Worm (Caenorhabditis elegans): ENCODE results near the gene ipla-2.

The ipla-2 gene

DNA sequence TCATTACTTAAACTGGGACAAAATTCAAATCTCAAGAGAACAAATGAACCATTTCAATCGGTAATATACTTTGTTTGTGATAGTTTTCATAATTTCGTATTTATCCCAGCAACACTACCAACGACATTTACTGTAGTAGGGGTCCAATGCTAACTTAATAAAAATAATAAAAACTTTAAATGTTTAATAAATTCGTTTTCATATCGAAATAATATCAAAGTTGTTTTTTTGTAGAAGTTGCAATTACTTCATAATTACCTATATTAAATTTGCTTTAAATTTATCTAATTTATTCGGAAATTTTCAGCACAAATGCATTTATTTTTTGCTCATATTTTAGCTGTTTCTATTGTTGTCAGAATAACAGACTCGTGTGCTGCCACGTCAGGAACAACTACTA is 28.5 kb upstream of the ipla-2 start, which contains the start of gene R07B1.6 (continued):
- no peak for TF ChIP-seq snpc-4 (GFP tag; optimal IDR thresholded peaks at IDR 0.05)
- TF ChIP-seq snpc-4 (tag; optimal IDR thresholded peaks at IDR 0.05) = no peak
- TF ChIP-seq bed-2 (GFP tag; IDR thresholded peaks at IDR 0.05) = no peak
- no peak for TF ChIP-seq hrde-1 (tag; optimal IDR thresholded peaks at IDR 0.05; ENCODE audit: borderline replicate concordance)
- TF ChIP-seq mxl-1 (tag; optimal IDR thresholded peaks at IDR 0.05) = no peak
- TF ChIP-seq let-607 (tag; optimal IDR thresholded peaks at IDR 0.05) = no peak
- no peak for TF ChIP-seq F10E7.11 (tag; optimal IDR thresholded peaks at IDR 0.05)
- TF ChIP-seq ztf-26 (tag; optimal IDR thresholded peaks at IDR 0.05) = no peak
- no peak for TF ChIP-seq madf-6 (GFP tag; IDR thresholded peaks at IDR 0.05)

DNA sequence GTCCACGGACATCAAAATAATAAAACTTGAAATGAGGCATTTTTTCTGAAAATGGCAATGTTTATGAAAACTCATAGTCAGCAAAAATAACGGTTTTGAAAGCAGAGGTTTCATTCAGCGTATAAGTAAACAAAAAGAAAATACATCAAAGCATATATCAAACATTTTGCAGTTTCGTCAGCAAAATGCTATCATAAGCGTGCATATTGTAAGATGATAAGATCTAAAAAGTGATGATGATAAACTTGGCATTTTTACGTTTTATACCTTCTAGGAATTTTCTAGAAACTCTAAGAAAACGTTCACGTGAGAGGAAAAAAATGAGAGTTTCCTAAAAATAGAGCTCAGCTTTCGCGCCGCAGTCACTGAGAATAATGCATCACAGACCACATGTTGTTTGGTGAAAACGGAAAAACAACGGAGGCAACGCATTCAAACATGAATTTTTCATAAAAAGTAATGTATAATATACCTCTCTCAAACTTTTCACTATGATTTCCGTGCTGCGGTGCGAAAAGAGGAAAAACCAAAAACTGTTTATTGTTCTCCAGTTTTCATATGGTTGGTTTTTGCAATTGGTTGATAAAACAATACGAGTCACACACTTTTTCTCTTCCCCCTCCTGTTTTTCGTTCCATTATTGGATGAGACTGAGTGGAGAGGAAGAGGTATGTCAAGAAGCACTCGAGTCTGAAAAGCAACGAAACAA is 25.2 kb upstream of the ipla-2 start, which contains the start of the genes gst-36 and R07B1.5:
Gene gst-36, minus strand, starts transcription at position 45 of the 709 bp plus-strand sequence.
Gene R07B1.5, plus strand, starts transcription at position 665 of the 709 bp plus-strand sequence.
- TF ChIP-seq nhr-80 (tag; optimal IDR thresholded peaks at IDR 0.05) (peak; percentile 68), madf-6 (GFP tag; IDR thresholded peaks at IDR 0.05) (no peak)

ce11 chrX:9858069-9858468 is 20.2 kb upstream of the ipla-2 start, which contains the start of gene scav-5:
scav-5 (plus strand) TSS chrX:9858365.
- TF ChIP-seq bed-2 (GFP tag; IDR thresholded peaks at IDR 0.05) (no peak), akir-1 (GFP tag; optimal IDR thresholded peaks at IDR 0.05) (no peak), aptf-2 (GFP tag; conservative IDR thresholded peaks at IDR 0.05) (no peak), ets-4 (GFP tag; optimal IDR thresholded peaks at IDR 0.05) (peak; percentile 3), nhr-80 (tag; optimal IDR thresholded peaks at IDR 0.05) (peak; percentile 84)

DNA sequence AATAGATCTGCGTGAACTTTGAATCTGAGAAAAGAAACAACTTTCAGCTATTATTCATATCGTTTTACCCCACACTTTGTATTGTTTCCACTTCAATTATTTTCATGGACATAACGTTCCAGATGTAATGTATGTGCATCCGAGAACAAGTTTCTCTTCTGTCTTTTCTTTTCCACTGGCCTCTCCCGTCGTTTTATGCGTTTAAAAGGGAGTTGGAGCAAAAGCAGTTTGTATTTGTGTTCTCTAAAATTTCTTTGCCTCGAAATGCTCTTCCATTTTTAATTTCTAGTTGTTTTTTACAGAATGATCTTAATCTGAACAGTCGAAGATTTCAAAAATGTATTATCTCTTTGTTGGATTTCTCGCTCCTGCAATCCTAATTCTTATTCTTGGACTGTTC is 18.8 kb upstream of the ipla-2 start, which contains the start of gene R07B1.11:
Gene R07B1.11, plus strand, starts transcription at position 301 of the 400 bp plus-strand sequence.
- no peak for TF ChIP-seq ceh-27 (GFP tag; optimal IDR thresholded peaks at IDR 0.05)
- TF ChIP-seq bed-2 (GFP tag; IDR thresholded peaks at IDR 0.05) = no peak
- TF ChIP-seq let-607 (tag; optimal IDR thresholded peaks at IDR 0.05) = no peak
- no peak for TF ChIP-seq ztf-25 (GFP tag; IDR thresholded peaks at IDR 0.05)
- no peak for TF ChIP-seq egl-44 (GFP tag; IDR thresholded peaks at IDR 0.05)
- TF ChIP-seq F39B2.1 (GFP tag; IDR thresholded peaks at IDR 0.05) = no peak
- no peak for TF ChIP-seq F55B11.4 (tag; optimal IDR thresholded peaks at IDR 0.05; ENCODE audit: borderline replicate concordance, insufficient read depth)
- TF ChIP-seq somi-1 (GFP tag; optimal IDR thresholded peaks at IDR 0.05) = no peak
- TF ChIP-seq Y79H2A.3 (GFP tag; conservative IDR thresholded peaks at IDR 0.05) = no peak
- TF ChIP-seq rpc-1 (optimal IDR thresholded peaks at IDR 0.05) = no peak
- TF ChIP-seq rpc-1 (tag; optimal IDR thresholded peaks at IDR 0.05) = no peak
- TF ChIP-seq dpl-1 (GFP tag; optimal IDR thresholded peaks at IDR 0.05) = no peak
- no peak for TF ChIP-seq ceh-58 (GFP tag; IDR thresholded peaks at IDR 0.05)
- TF ChIP-seq nfyb-1 (GFP tag; IDR thresholded peaks at IDR 0.05) = no peak
- TF ChIP-seq madf-8 (GFP tag; conservative IDR thresholded peaks at IDR 0.05) = no peak
- no peak for TF ChIP-seq F57C9.4 (tag; optimal IDR thresholded peaks at IDR 0.05)
- no peak for TF ChIP-seq nhr-120 (GFP tag; IDR thresholded peaks at IDR 0.05)
- TF ChIP-seq aptf-3 (GFP tag; IDR thresholded peaks at IDR 0.05) = no peak
- no peak for TF ChIP-seq F10E7.11 (tag; optimal IDR thresholded peaks at IDR 0.05)
- TF ChIP-seq C17E4.6 (GFP tag; IDR thresholded peaks at IDR 0.05) = no peak
- TF ChIP-seq cebp-1 (GFP tag; IDR thresholded peaks at IDR 0.05) = no peak
- TF ChIP-seq cebp-1 (tag; optimal IDR thresholded peaks at IDR 0.05) = no peak

All from whole organism, young adult.